Fruit fly (Drosophila melanogaster) S2 (cell line): ENCODE results near the gene CG33108.

Experiments used
- CG8478 ChIP-seq: fragments of >200 bp; optimal IDR thresholded peaks from 2 replicates; lab custom pipeline; 2018
- CTCF ChIP-seq, 2 experiments: fragments of >200 bp; optimal IDR thresholded peaks; 2 replicates each; lab custom pipeline; 2018

- no peak for TF ChIP-seq CG8478 (lab: Kevin White, UChicago)
- no peak for TF ChIP-seq CTCF (optimal IDR thresholded peaks at IDR 0.05; lab: Kevin White, UChicago)
Observed at dm6 chr3R:23958091-23958838, 37.2 kb upstream of the CG33108 start, which contains the start of the genes GluProRS and AP-1sigma.
